Fruit fly (Drosophila melanogaster): ENCODE data around the gene CG42693.

- TF ChIP-seq Sin3A (optimal IDR thresholded peaks at IDR 0.05) (no peak), Myc (optimal IDR thresholded peaks at IDR 0.05) (no peak), psq (optimal IDR thresholded peaks at IDR 0.05) (no peak)
These were observed 12.0 kb upstream of the CG42693 start for dm6 chr3R:31720112-31720511.

All from Kc167 (cell line).